Fruit fly (Drosophila melanogaster) Kc167 (cell line): ENCODE measurements around the gene fax.

ENCODE experiments used
- Myc ChIP-seq: fragments of >200 bp; optimal IDR thresholded peaks from 2 replicates; lab custom pipeline; 2017; ENCODE audit warnings: missing external identifiers
- Sin3A ChIP-seq: fragments of >200 bp; optimal IDR thresholded peaks from 2 replicates; lab custom pipeline; 2018; ENCODE audit warnings: missing external identifiers
- h ChIP-seq: fragments of >200 bp; optimal IDR thresholded peaks from 3 replicates; lab custom pipeline; 2018; ENCODE audit warnings: missing external identifiers
- insv ChIP-seq: fragments of >200 bp; optimal IDR thresholded peaks from 3 replicates; lab custom pipeline; 2018; ENCODE audit warnings: missing external identifiers
- psq ChIP-seq: fragments of >200 bp; optimal IDR thresholded peaks from 2 replicates; lab custom pipeline; 2017; ENCODE audit warnings: missing external identifiers
- ttk ChIP-seq: sonication (Bioruptor generic); optimal IDR thresholded peaks from 2 replicates; lab custom pipeline; 2017; ENCODE audit warnings: missing external identifiers

DNA sequence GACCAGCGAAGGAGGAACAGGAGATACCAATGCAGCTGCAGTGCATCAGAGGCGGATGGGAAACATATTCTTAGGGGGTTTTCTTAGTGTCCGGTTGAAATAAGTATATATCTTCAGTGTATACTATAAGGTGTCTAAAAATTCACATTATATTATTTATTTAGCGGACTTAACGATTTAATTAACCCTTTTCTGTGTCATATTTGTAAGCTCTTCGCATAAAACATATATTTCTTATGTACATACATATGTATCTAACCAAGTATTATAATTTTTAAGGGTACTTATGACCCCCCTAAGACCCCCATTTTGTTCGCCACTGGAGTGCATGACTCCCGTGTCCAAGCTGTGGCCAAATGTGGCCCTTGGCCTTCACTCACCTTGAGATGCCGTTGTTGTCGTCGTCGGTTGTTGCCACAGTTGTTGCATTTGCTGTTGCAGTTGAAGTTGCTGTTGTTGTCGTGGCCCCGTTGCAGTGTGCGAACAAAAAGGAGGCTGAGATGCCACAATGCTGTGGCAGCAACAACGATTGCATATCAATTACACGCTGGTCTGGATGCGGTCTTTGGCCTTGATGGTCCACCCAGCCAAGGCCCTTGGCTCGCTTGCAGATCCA is 50.3 kb downstream of the fax start:
- TF ChIP-seq psq (lab: Kevin White, UChicago) = no peak
- no peak for TF ChIP-seq Myc
- TF ChIP-seq Sin3A (lab: Kevin White, UChicago) = no peak
- TF ChIP-seq insv (lab: Kevin White, UChicago) = no peak
- no peak for TF ChIP-seq h
- TF ChIP-seq ttk = no peak
